Worm (Caenorhabditis elegans): Measurements from ENCODE around the gene srlf-23.

srlf-23 gene

ce11 chrV:904232-904983, 11.1 kb upstream of the srlf-23 start, which contains the start of gene trm-2A (continued):
- TF ChIP-seq mep-1 (tag; optimal IDR thresholded peaks at IDR 0.05) = peak; percentile 79
- no peak for TF ChIP-seq madf-9 (GFP tag; conservative IDR thresholded peaks at IDR 0.05)
- TF ChIP-seq egl-43 (GFP tag; IDR thresholded peaks at IDR 0.05) = peak; percentile 37; the same call in 1 of the 2 replicates
- TF ChIP-seq F49E8.2 (tag; optimal IDR thresholded peaks at IDR 0.05; ENCODE audit: borderline replicate concordance) = no peak
- TF ChIP-seq zfp-2 (tag; optimal IDR thresholded peaks at IDR 0.05) = no peak
- no peak for TF ChIP-seq daf-16 (GFP tag; optimal IDR thresholded peaks at IDR 0.05)
- peak; percentile 43 for TF ChIP-seq daf-16 (tag; optimal IDR thresholded peaks at IDR 0.05)
- no peak for TF ChIP-seq daf-8 (GFP tag; IDR thresholded peaks at IDR 0.05)

ce11 chrV:903460-903859, 10.1 kb upstream of the srlf-23 start, which contains the start of gene fmo-5:
Gene fmo-5 (minus strand): TSS chrV:903665.
- TF ChIP-seq nhr-6 (tag; optimal IDR thresholded peaks at IDR 0.05) (no peak), saeg-2 (GFP tag; IDR thresholded peaks at IDR 0.05) (no peak), attf-4 (tag; optimal IDR thresholded peaks at IDR 0.05) (no peak), sdz-12 (GFP tag; optimal IDR thresholded peaks at IDR 0.05) (no peak), nhr-11 (tag; optimal IDR thresholded peaks at IDR 0.05) (no peak), lir-3 (tag; optimal IDR thresholded peaks at IDR 0.05) (no peak), hif-1 (tag; optimal IDR thresholded peaks at IDR 0.05) (no peak), pha-4 (GFP tag; IDR thresholded peaks at IDR 0.05) (no peak), pha-4 (tag; optimal IDR thresholded peaks at IDR 0.05) (no peak), lim-7 (GFP tag; IDR thresholded peaks at IDR 0.05) (no peak), skn-1 (tag; optimal IDR thresholded peaks at IDR 0.05) (no peak), ceh-62 (tag; optimal IDR thresholded peaks at IDR 0.05) (no peak), php-3 (GFP tag; IDR thresholded peaks at IDR 0.05) (peak; percentile 50; the same call in 1 of the 2 replicates), ceh-28 (tag; optimal IDR thresholded peaks at IDR 0.05) (no peak), snpc-1.2 (GFP tag; IDR thresholded peaks at IDR 0.05) (no peak), lin-1 (GFP tag; IDR thresholded peaks at IDR 0.05) (no peak), dmd-9 (GFP tag; IDR thresholded peaks at IDR 0.05) (no peak), zip-2 (tag; optimal IDR thresholded peaks at IDR 0.05) (no peak), Y75B8A.6 (GFP tag; IDR thresholded peaks at IDR 0.05) (no peak), hlh-11 (tag; optimal IDR thresholded peaks at IDR 0.05) (peak; percentile 57), nhr-111 (GFP tag; optimal IDR thresholded peaks at IDR 0.05) (no peak), nhr-76 (tag; optimal IDR thresholded peaks at IDR 0.05) (no peak), ztf-7 (tag; optimal IDR thresholded peaks at IDR 0.05) (no peak), unc-130 (GFP tag; optimal IDR thresholded peaks at IDR 0.05) (no peak), pqm-1 (tag; optimal IDR thresholded peaks at IDR 0.05) (no peak), T26A8.4 (GFP tag; IDR thresholded peaks at IDR 0.05) (0 out of 2 replicates have a peak, but pooled peaks have one; percentile 31), F37D6.2 (tag; optimal IDR thresholded peaks at IDR 0.05) (no peak), ces-1 (GFP tag; optimal IDR thresholded peaks at IDR 0.05) (no peak), ceh-44 (GFP tag; IDR thresholded peaks at IDR 0.05) (no peak), daf-16 (GFP tag; optimal IDR thresholded peaks at IDR 0.05) (no peak), daf-16 (tag; optimal IDR thresholded peaks at IDR 0.05) (peak; percentile 51), tra-1 (GFP tag; IDR thresholded peaks at IDR 0.05) (no peak), dve-1 (tag; optimal IDR thresholded peaks at IDR 0.05; ENCODE audit: insufficient read depth) (peak; percentile 59), nhr-25 (tag; optimal IDR thresholded peaks at IDR 0.05; ENCODE audit: borderline replicate concordance, insufficient read depth) (no peak), daf-19 (GFP tag; conservative IDR thresholded peaks at IDR 0.05) (no peak), daf-8 (GFP tag; IDR thresholded peaks at IDR 0.05) (no peak), ZK546.5 (tag; optimal IDR thresholded peaks at IDR 0.05) (no peak), R02D3.7 (tag; optimal IDR thresholded peaks at IDR 0.05) (no peak), mdt-29 (GFP tag; IDR thresholded peaks at IDR 0.05) (no peak), lin-38 (GFP tag; IDR thresholded peaks at IDR 0.05) (peak; percentile 65; the same call in 1 of the 2 replicates), daf-12 (tag; optimal IDR thresholded peaks at IDR 0.05) (no peak), hlh-30 (tag; optimal IDR thresholded peaks at IDR 0.05; ENCODE audit: insufficient read depth) (peak; percentile 96), jun-1 (tag; optimal IDR thresholded peaks at IDR 0.05) (no peak), F44E2.7 (GFP tag; IDR thresholded peaks at IDR 0.05) (no peak)
